Fruit fly (Drosophila melanogaster): ENCODE measurements around the gene lmgB.
A peak's percentile ranks its signal among the peaks of the same experiment; 100 is the strongest.

lmgB gene

DNA sequence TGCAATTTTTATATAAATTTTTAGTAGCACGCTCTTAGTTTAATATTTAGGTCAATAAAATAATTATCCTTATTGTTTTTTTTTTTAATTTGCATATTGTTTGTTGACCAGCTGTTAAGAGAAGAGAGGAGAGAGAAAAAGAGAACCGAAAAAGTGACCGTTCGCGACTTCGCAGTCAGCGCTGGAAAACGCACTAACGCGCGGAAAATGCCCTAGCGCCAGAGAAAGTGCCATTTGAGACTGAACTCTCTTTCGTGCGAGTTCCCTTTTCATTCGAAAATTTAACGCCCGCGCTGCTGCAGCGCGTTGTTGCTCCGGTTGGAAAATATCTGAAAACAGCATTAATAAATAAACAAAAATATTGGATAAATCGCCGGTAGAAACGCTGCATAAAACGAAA lies 14.7 kb upstream of the lmgB start (continued):
- TF ChIP-seq zen2 (GFP tag; IDR thresholded peaks at IDR 0.05; ENCODE audit: partially characterized antibody) = no peak
- TF ChIP-seq dm (GFP tag; optimal IDR thresholded peaks at IDR 0.05) = peak; percentile 24
- no peak for TF ChIP-seq CG17912 (GFP tag; optimal IDR thresholded peaks at IDR 0.05)
- TF ChIP-seq klu (GFP tag; IDR thresholded peaks at IDR 0.05) = no peak
- TF ChIP-seq Rfx (GFP tag; IDR thresholded peaks at IDR 0.05) = peak; percentile 37; the same call in 1 of the 2 replicates
- no peak for TF ChIP-seq schlank (tag; optimal IDR thresholded peaks at IDR 0.05)
- no peak for TF ChIP-seq corto (GFP tag; optimal IDR thresholded peaks at IDR 0.05)
- TF ChIP-seq eyg (GFP tag; optimal IDR thresholded peaks at IDR 0.05) = no peak
- no peak for TF ChIP-seq CG7372 (GFP tag; IDR thresholded peaks at IDR 0.05)
- peak; percentile 65 for TF ChIP-seq bbx (GFP tag; IDR thresholded peaks at IDR 0.05; ENCODE audit: partially characterized antibody)
- TF ChIP-seq NFAT (GFP tag; IDR thresholded peaks at IDR 0.05) = no peak
- no peak for TF ChIP-seq CG17385 (GFP tag; optimal IDR thresholded peaks at IDR 0.05)
- no peak for TF ChIP-seq GATAe (GFP tag; conservative IDR thresholded peaks at IDR 0.05)
- no peak for TF ChIP-seq h (optimal IDR thresholded peaks at IDR 0.05)
- TF ChIP-seq Dbx (GFP tag; IDR thresholded peaks at IDR 0.05) = no peak
- TF ChIP-seq Atf3 (GFP tag; optimal IDR thresholded peaks at IDR 0.05) = no peak
- TF ChIP-seq Fer1 (GFP tag; optimal IDR thresholded peaks at IDR 0.05) = peak; percentile 14
- TF ChIP-seq otp (GFP tag; IDR thresholded peaks at IDR 0.05) = no peak
- TF ChIP-seq CG11247 (GFP tag; IDR thresholded peaks at IDR 0.05) = no peak
- TF ChIP-seq dmrt11E (tag; optimal IDR thresholded peaks at IDR 0.05) = no peak
- peak; percentile 72 for TF ChIP-seq vvl (GFP tag; IDR thresholded peaks at IDR 0.05)
- TF ChIP-seq Antp (GFP tag; optimal IDR thresholded peaks at IDR 0.05) = no peak
- peak; percentile 66 for TF ChIP-seq Adf1 (GFP tag; IDR thresholded peaks at IDR 0.05)
- no peak for TF ChIP-seq CG4730 (GFP tag; IDR thresholded peaks at IDR 0.05)
- no peak for TF ChIP-seq Camta (GFP tag; optimal IDR thresholded peaks at IDR 0.05)
- TF ChIP-seq CG17568 (GFP tag; optimal IDR thresholded peaks at IDR 0.05) = no peak
- no peak for TF ChIP-seq Blimp-1 (GFP tag; optimal IDR thresholded peaks at IDR 0.05)
- TF ChIP-seq Hr51 (GFP tag; optimal IDR thresholded peaks at IDR 0.05) = no peak
- no peak for TF ChIP-seq tin (GFP tag; optimal IDR thresholded peaks at IDR 0.05)
- no peak for TF ChIP-seq ro (GFP tag; IDR thresholded peaks at IDR 0.05)
- TF ChIP-seq Tbp (GFP tag; optimal IDR thresholded peaks at IDR 0.05) = no peak
- TF ChIP-seq zen (tag; optimal IDR thresholded peaks at IDR 0.05) = no peak
- no peak for TF ChIP-seq CG4424 (GFP tag; optimal IDR thresholded peaks at IDR 0.05)
- TF ChIP-seq CG11723 (GFP tag; optimal IDR thresholded peaks at IDR 0.05) = peak; percentile 7
- TF ChIP-seq nmo (GFP tag; optimal IDR thresholded peaks at IDR 0.05) = no peak
- TF ChIP-seq dysf (GFP tag; IDR thresholded peaks at IDR 0.05) = no peak
- TF ChIP-seq CG10267 (tag; optimal IDR thresholded peaks at IDR 0.05) = peak; percentile 17
- no peak for TF ChIP-seq Hr78 (GFP tag; optimal IDR thresholded peaks at IDR 0.05)
- TF ChIP-seq CG32532 (GFP tag; IDR thresholded peaks at IDR 0.05) = peak; percentile 24; the same call in 1 of the 2 replicates
- no peak for TF ChIP-seq Gsc (GFP tag; IDR thresholded peaks at IDR 0.05)
- TF ChIP-seq cwo (GFP tag; optimal IDR thresholded peaks at IDR 0.05) = no peak
- peak; percentile 27; the same call in 1 of the 2 replicates for TF ChIP-seq ato (GFP tag; IDR thresholded peaks at IDR 0.05; ENCODE audit: partially characterized antibody)
- no peak for TF ChIP-seq CG5180 (GFP tag; optimal IDR thresholded peaks at IDR 0.05)
- no peak for TF ChIP-seq CG10959 (GFP tag; IDR thresholded peaks at IDR 0.05)
- TF ChIP-seq E2f1 (GFP tag; IDR thresholded peaks at IDR 0.05) = no peak
- no peak for TF ChIP-seq nerfin-1 (tag; optimal IDR thresholded peaks at IDR 0.05)
- no peak for TF ChIP-seq CG11695 (GFP tag; IDR thresholded peaks at IDR 0.05)
- no peak for TF ChIP-seq CG3847 (GFP tag; IDR thresholded peaks at IDR 0.05)
- TF ChIP-seq CG18619 (GFP tag; optimal IDR thresholded peaks at IDR 0.05) = no peak
- TF ChIP-seq CG18011 (GFP tag; optimal IDR thresholded peaks at IDR 0.05) = no peak
- TF ChIP-seq bigmax (GFP tag; optimal IDR thresholded peaks at IDR 0.05) = no peak
- TF ChIP-seq CG3163 (GFP tag; optimal IDR thresholded peaks at IDR 0.05) = peak; percentile 99
